Worm (Caenorhabditis elegans) whole organism, late embryonic: Measurements from ENCODE around the gene mab-10.

Source experiments
- ama-1 ChIP-seq: fragments of 150-350 bp; optimal IDR thresholded peaks from 2 replicates; lab custom pipeline; 2014
- ceh-31 ChIP-seq: sonication (generic microtip); optimal IDR thresholded peaks from 2 replicates; lab custom pipeline; 2016; ENCODE audit warnings: missing genetic modification characterization, missing compliant biosample characterization
- ceh-6 ChIP-seq: fragments of 200-800 bp; sonication (Bioruptor generic); optimal IDR thresholded peaks from 2 replicates; lab custom pipeline; 2018; ENCODE audit warnings: mild to moderate bottlenecking, missing genetic modification characterization, missing compliant biosample characterization
- elt-2 ChIP-seq: sonication (generic microtip); optimal IDR thresholded peaks from 2 replicates; lab custom pipeline; 2016; ENCODE audit warnings: missing genetic modification reagents, missing genetic modification characterization, missing compliant biosample characterization
- gmeb-2 ChIP-seq: sonication (generic microtip); optimal IDR thresholded peaks from 2 replicates; lab custom pipeline; 2016; ENCODE audit warnings: missing genetic modification characterization, inconsistent platforms, missing compliant biosample characterization
- hlh-8 ChIP-seq: sonication (generic microtip); optimal IDR thresholded peaks from 2 replicates; lab custom pipeline; 2016; ENCODE audit warnings: missing genotype, missing genetic modification characterization, missing compliant biosample characterization
- pag-3 ChIP-seq: sonication (generic microtip); optimal IDR thresholded peaks from 2 replicates; lab custom pipeline; 2016; ENCODE audit warnings: missing compliant biosample characterization, missing genetic modification characterization, borderline replicate concordance
- pat-9 ChIP-seq: fragments of 200-800 bp; sonication (Bioruptor generic); optimal IDR thresholded peaks from 2 replicates; lab custom pipeline; 2018; ENCODE audit warnings: mild to moderate bottlenecking, missing genetic modification characterization, moderate library complexity, missing compliant biosample characterization

- TF ChIP-seq elt-2 (tag; lab: Kevin White, UChicago) (no peak), gmeb-2 (tag; lab: Kevin White, UChicago) (no peak), pag-3 (no peak), ama-1 (lab: Kevin White, UChicago) (no peak), ceh-31 (tag; lab: Kevin White, UChicago) (no peak), ceh-6 (GFP tag; lab: Kevin White, UChicago) (no peak), pat-9 (tag; lab: Kevin White, UChicago) (no peak), hlh-8 (tag; lab: Kevin White, UChicago) (no peak)
Observed at ce11 chrII:10513377-10513776, 14.5 kb upstream of the mab-10 start.
